Fruit fly (Drosophila melanogaster): ENCODE results near the gene Gdh.

Gene Gdh

DNA sequence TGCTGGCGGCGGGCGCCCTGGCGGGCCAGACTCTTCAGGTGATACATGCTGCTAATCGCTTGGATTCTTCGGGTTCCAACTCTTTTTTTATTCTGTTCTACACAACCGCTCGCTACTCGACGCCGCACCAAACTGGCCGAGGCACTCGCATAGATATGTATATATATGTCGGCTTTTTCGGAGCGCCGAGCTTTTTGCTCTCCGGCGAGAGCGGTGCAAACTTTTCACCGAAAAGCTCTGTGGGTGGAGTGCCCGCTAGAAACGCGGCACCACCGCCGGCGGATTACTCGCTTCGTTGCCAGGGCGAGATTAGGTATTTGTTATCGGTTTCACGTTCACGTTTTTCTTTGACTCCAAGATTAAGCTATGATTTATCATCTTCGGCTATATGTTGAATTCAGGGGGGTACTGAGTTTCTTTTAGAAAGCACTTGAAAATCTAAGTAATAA lies at the start of gene Gdh:
Gdh (minus strand) TSS at position 137 of the 449 bp plus-strand sequence.
- TF ChIP-seq HLH106 (tag; optimal IDR thresholded peaks at IDR 0.05) (peak; percentile 15), psq (GFP tag; optimal IDR thresholded peaks at IDR 0.05) (no peak), rgr (GFP tag; optimal IDR thresholded peaks at IDR 0.05) (peak; percentile 18), foxo (GFP tag; optimal IDR thresholded peaks at IDR 0.05) (no peak), dl (GFP tag; optimal IDR thresholded peaks at IDR 0.05; ENCODE audit: insufficient read depth in 1 of 2, partially characterized antibody in 2 of 2) (peak; percentile 42 to 76), Dif (GFP tag; optimal IDR thresholded peaks at IDR 0.05; ENCODE audit: partially characterized antibody) (peak; percentile 85), jim (GFP tag; optimal IDR thresholded peaks at IDR 0.05) (no peak), Rel (GFP tag; optimal IDR thresholded peaks at IDR 0.05) (no peak), Rel (tag; optimal IDR thresholded peaks at IDR 0.05) (peak; percentile 49), h (GFP tag; optimal IDR thresholded peaks at IDR 0.05) (peak; percentile 33), Sp1 (GFP tag; optimal IDR thresholded peaks at IDR 0.05) (peak; percentile 33), sage (GFP tag; optimal IDR thresholded peaks at IDR 0.05) (no peak)

dm6 chr3R:23991364-23991763 lies 48.5 kb upstream of the Gdh start:
- TF ChIP-seq fru (GFP tag; optimal IDR thresholded peaks at IDR 0.05): peak; percentile 6
- no peak for TF ChIP-seq Sp1 (GFP tag; optimal IDR thresholded peaks at IDR 0.05)

dm6 chr3R:23986479-23986930 lies 43.6 kb upstream of the Gdh start, which contains the start of the genes CG13603 and CG5902:
CG13603 (minus strand) TSS chr3R:23986569.
CG5902 (plus strand) TSS chr3R:23986642.
- no peak for TF ChIP-seq Hr78 (GFP tag; optimal IDR thresholded peaks at IDR 0.05)
- TF ChIP-seq dsf (GFP tag; optimal IDR thresholded peaks at IDR 0.05; ENCODE audit: borderline replicate concordance): no peak
- peak; percentile 88 for TF ChIP-seq Hnf4 (GFP tag; optimal IDR thresholded peaks at IDR 0.05)
- TF ChIP-seq fru (GFP tag; optimal IDR thresholded peaks at IDR 0.05): peak; percentile 72
- no peak for TF ChIP-seq sage (GFP tag; optimal IDR thresholded peaks at IDR 0.05)
- TF ChIP-seq Sp1 (GFP tag; optimal IDR thresholded peaks at IDR 0.05): peak; percentile 15
- no peak for TF ChIP-seq N (GFP tag; optimal IDR thresholded peaks at IDR 0.05)
- no peak for TF ChIP-seq Dfd (GFP tag; optimal IDR thresholded peaks at IDR 0.05)
- no peak for TF ChIP-seq CrebA (GFP tag; optimal IDR thresholded peaks at IDR 0.05; ENCODE audit: borderline replicate concordance)
- no peak for TF ChIP-seq Myc (optimal IDR thresholded peaks at IDR 0.05)
- no peak for TF ChIP-seq dmrt93B (GFP tag; optimal IDR thresholded peaks at IDR 0.05)
- peak; percentile 62 for TF ChIP-seq OdsH (GFP tag; optimal IDR thresholded peaks at IDR 0.05)
- peak; percentile 74 for TF ChIP-seq h (GFP tag; optimal IDR thresholded peaks at IDR 0.05)
- no peak for TF ChIP-seq dl (GFP tag; optimal IDR thresholded peaks at IDR 0.05; ENCODE audit: insufficient read depth in 1 of 2, partially characterized antibody in 2 of 2)
- no peak for TF ChIP-seq woc (GFP tag; optimal IDR thresholded peaks at IDR 0.05)
- TF ChIP-seq CG9705 (GFP tag; optimal IDR thresholded peaks at IDR 0.05): peak; percentile 47
- no peak for TF ChIP-seq pan (optimal IDR thresholded peaks at IDR 0.05)
- no peak for TF ChIP-seq Mio (GFP tag; optimal IDR thresholded peaks at IDR 0.05)
- peak; percentile 45 for TF ChIP-seq jim (GFP tag; optimal IDR thresholded peaks at IDR 0.05)
- TF ChIP-seq HLH106 (tag; optimal IDR thresholded peaks at IDR 0.05): peak; percentile 35
- TF ChIP-seq usp (GFP tag; optimal IDR thresholded peaks at IDR 0.05): no peak
- peak; percentile 71 for TF ChIP-seq br (GFP tag; optimal IDR thresholded peaks at IDR 0.05)
- peak; percentile 22 for TF ChIP-seq psq (GFP tag; optimal IDR thresholded peaks at IDR 0.05)
- no peak for TF ChIP-seq lola (GFP tag; optimal IDR thresholded peaks at IDR 0.05)
- no peak for TF ChIP-seq Dif (GFP tag; optimal IDR thresholded peaks at IDR 0.05; ENCODE audit: partially characterized antibody)
- peak; percentile 83 for TF ChIP-seq Vsx2 (GFP tag; optimal IDR thresholded peaks at IDR 0.05; ENCODE audit: partially characterized antibody)
- TF ChIP-seq Rel (GFP tag; optimal IDR thresholded peaks at IDR 0.05): no peak
- peak; percentile 64 for TF ChIP-seq Rel (tag; optimal IDR thresholded peaks at IDR 0.05)
- no peak for TF ChIP-seq ey (GFP tag; optimal IDR thresholded peaks at IDR 0.05)
- TF ChIP-seq sv (GFP tag; optimal IDR thresholded peaks at IDR 0.05): peak; percentile 14
- TF ChIP-seq Abd-B (GFP tag; optimal IDR thresholded peaks at IDR 0.05): no peak
- no peak for TF ChIP-seq brk (GFP tag; optimal IDR thresholded peaks at IDR 0.05)
- peak; percentile 75 for TF ChIP-seq rgr (GFP tag; optimal IDR thresholded peaks at IDR 0.05)
- TF ChIP-seq GATAd (GFP tag; optimal IDR thresholded peaks at IDR 0.05): no peak
- TF ChIP-seq Hr83 (GFP tag; optimal IDR thresholded peaks at IDR 0.05; ENCODE audit: poor library complexity, severe bottlenecking): peak; percentile 97
- peak; percentile 77 for TF ChIP-seq Jra (GFP tag; optimal IDR thresholded peaks at IDR 0.05)
- TF ChIP-seq tai (GFP tag; optimal IDR thresholded peaks at IDR 0.05): no peak
- TF ChIP-seq foxo (GFP tag; optimal IDR thresholded peaks at IDR 0.05): peak in 1 of 2 experiments; percentile 73
- no peak for TF ChIP-seq CG32264 (GFP tag; optimal IDR thresholded peaks at IDR 0.05)

All from whole organism, wandering third instar larva.